Worm (Caenorhabditis elegans): ENCODE measurements around the gene F09C12.8.
A peak's percentile ranks its signal among the peaks of the same experiment; 100 is the strongest.

DNA sequence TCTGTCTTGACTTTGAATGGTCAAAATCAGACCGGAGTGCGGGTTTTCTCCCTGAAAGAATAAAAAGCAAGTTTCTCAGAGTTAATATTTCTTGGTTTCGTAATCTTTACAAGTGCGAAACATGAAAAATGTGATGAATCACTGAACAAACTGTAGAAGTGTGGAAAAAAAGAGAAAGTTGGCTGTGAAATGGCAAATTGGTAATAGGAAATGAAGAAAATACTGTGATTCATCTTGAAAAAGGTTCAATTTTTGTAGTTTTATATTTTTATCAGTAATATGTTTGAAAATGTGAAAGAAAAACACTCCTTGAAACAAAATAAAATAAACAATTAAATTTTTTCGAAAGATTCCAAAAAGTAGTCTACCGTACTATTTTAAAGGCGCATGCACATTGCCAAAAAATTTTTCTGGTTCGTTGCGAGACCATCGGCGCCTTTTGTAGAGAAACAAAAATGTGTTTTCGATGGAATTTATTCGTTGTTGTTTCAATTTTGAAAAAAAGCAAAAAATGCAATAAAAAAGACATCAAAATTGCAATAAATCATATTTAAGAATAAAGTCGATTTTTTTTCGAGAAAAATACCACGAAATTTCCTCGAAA lies 20.4 kb upstream of the F09C12.8 start, which contains the start of gene pld-1:
- TF ChIP-seq dao-5 (tag; optimal IDR thresholded peaks at IDR 0.05) (no peak), W03F9.2 (tag; optimal IDR thresholded peaks at IDR 0.05) (peak; percentile 34)

Data from whole organism, L4/young adult.